Fruit fly (Drosophila melanogaster): ENCODE results near the gene CG14153.

Gene CG14153

DNA sequence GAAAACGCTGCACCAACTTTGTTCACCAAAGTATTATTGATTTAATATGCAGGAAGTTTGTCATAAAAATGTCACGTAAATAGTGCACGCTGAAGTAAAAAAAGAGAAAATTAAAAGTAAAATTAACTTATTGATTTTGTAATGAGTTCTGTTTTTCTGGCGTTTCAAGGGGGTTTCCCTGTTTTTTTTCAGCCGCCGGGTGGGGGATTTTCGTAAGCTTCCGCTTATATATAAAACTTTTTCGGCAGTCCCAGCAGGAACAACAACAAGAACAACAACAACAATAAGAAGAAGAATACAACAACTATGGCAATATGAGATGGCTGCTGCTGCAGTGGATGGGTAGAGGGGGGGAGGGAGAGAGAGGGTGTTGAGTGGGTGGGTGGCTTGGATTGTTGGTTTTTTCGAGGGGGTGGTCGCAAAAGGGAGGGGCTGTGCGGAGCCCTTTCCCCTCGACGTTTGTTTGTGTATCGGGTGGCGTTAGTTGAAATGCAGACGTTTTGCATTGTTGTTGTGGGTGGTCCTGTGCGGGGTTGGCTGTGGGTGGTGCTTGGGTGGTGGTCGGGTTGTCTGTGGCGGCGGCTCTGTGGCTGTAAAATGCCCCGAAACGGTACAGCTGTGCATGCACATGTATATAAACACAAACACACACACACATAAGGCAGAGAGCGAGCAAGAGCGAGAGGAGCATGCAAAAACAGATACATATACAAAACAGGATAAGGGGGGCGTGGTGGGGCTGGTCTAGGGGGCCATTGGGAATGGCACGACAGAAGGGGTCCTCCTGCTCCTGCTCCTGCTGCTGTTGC is 26.5 kb downstream of the CG14153 start:
- TF ChIP-seq CG14655 (GFP tag; optimal IDR thresholded peaks at IDR 0.05) (no peak), CG12605 (GFP tag; IDR thresholded peaks at IDR 0.05) (no peak), Snoo (tag; optimal IDR thresholded peaks at IDR 0.05) (no peak), CG10348 (GFP tag; IDR thresholded peaks at IDR 0.05) (no peak), CG4496 (GFP tag; IDR thresholded peaks at IDR 0.05) (no peak), CG8159 (tag; optimal IDR thresholded peaks at IDR 0.05) (no peak), Pif1B (GFP tag; optimal IDR thresholded peaks at IDR 0.05) (no peak), D1 (tag; optimal IDR thresholded peaks at IDR 0.05) (no peak), Pif1A (GFP tag; optimal IDR thresholded peaks at IDR 0.05) (no peak), CG34367 (tag; optimal IDR thresholded peaks at IDR 0.05) (no peak)

DNA sequence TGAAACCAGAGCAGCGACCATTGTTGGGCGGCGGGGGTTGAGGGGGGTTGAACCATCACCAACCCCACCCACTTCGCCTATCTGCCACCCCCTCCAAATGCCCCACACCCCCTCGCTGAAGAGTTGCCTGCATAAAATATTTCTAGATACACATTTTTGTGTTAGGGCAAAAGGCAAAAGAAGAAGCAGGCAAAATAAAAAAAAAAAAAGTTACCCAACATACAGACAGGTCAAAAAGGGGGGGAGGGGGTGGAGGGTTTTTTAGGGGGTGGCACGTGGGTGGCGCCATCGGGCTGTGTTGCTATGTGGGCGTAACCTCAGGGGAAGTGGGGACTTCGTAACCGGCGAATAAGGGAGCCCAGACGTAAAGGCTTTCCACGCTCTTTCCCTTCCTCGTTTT is 29.2 kb downstream of the CG14153 start:
- no peak for TF ChIP-seq D1 (tag; optimal IDR thresholded peaks at IDR 0.05)

DNA sequence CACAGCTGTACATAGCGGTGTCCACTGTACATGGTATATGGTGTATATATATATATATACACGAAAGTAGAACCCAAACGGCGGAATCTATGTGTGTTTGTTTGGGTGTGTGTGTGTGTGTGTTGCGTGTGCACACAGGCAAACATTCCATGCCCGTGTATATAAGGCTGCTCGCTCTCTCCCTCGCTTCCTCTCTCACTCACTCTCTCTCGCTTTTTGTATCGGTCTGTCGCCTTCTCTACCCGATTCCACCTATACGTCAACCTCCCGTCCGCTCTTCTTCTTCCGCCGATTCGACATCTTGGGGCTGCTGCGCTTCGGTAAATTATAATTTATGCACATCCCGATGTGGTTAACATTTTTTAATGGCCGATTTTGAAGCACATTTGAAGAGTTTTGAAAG is 30.8 kb downstream of the CG14153 start:
- no peak for TF ChIP-seq CG10348 (GFP tag; IDR thresholded peaks at IDR 0.05)
- no peak for TF ChIP-seq fd96Ca (GFP tag; IDR thresholded peaks at IDR 0.05)
- no peak for TF ChIP-seq CG4496 (GFP tag; IDR thresholded peaks at IDR 0.05)
- TF ChIP-seq gl (tag; optimal IDR thresholded peaks at IDR 0.05): no peak
- peak; percentile 12 for TF ChIP-seq EcR (GFP tag; optimal IDR thresholded peaks at IDR 0.05)
- TF ChIP-seq Pif1A (GFP tag; optimal IDR thresholded peaks at IDR 0.05): no peak
- no peak for TF ChIP-seq Pif1B (GFP tag; optimal IDR thresholded peaks at IDR 0.05)
- TF ChIP-seq Ets98B (GFP tag; IDR thresholded peaks at IDR 0.05): peak; percentile 21; the same call in 1 of the 2 replicates
- no peak for TF ChIP-seq CG8159 (tag; optimal IDR thresholded peaks at IDR 0.05)
- TF ChIP-seq CG17806 (tag; optimal IDR thresholded peaks at IDR 0.05): no peak
- TF ChIP-seq Snoo (tag; optimal IDR thresholded peaks at IDR 0.05): no peak
- TF ChIP-seq CG34367 (tag; optimal IDR thresholded peaks at IDR 0.05): no peak
- TF ChIP-seq CG12605 (GFP tag; IDR thresholded peaks at IDR 0.05): no peak
- peak; percentile 9 for TF ChIP-seq CG13204 (GFP tag; optimal IDR thresholded peaks at IDR 0.05)
- TF ChIP-seq CG9948 (tag; optimal IDR thresholded peaks at IDR 0.05): no peak
- no peak for TF ChIP-seq rn (GFP tag; IDR thresholded peaks at IDR 0.05)
- TF ChIP-seq CG32121 (GFP tag; IDR thresholded peaks at IDR 0.05): 0 out of 2 replicates have a peak, but pooled peaks have one; percentile 32
- TF ChIP-seq D1 (tag; optimal IDR thresholded peaks at IDR 0.05): no peak
- TF ChIP-seq CG14655 (GFP tag; optimal IDR thresholded peaks at IDR 0.05): no peak
- TF ChIP-seq CG8301 (tag; optimal IDR thresholded peaks at IDR 0.05): no peak
- TF ChIP-seq CG15710 (tag; optimal IDR thresholded peaks at IDR 0.05): no peak

DNA sequence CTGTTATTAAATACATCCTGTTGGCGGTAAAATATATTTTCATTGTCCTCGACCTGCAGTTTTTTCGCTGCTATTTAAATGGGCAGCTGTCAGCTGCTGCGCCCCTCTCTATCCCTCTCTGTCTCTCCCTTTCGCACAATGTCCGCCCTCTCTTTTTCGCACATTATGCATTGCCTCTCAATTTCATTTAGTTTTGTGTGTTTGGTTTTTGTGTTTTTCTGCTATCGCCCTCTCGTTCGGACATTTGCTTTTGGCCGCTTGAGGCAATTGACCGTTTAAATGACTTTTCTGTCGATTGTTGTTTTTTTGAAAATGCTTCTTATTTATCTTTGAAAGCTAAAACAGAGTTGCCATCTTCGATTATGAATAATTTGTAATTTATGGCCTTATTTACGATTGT is 31.6 kb downstream of the CG14153 start:
- TF ChIP-seq fd96Ca (GFP tag; IDR thresholded peaks at IDR 0.05) (0 out of 3 replicates have a peak, but pooled peaks have one; percentile 15), CG12605 (GFP tag; IDR thresholded peaks at IDR 0.05) (no peak)

DNA sequence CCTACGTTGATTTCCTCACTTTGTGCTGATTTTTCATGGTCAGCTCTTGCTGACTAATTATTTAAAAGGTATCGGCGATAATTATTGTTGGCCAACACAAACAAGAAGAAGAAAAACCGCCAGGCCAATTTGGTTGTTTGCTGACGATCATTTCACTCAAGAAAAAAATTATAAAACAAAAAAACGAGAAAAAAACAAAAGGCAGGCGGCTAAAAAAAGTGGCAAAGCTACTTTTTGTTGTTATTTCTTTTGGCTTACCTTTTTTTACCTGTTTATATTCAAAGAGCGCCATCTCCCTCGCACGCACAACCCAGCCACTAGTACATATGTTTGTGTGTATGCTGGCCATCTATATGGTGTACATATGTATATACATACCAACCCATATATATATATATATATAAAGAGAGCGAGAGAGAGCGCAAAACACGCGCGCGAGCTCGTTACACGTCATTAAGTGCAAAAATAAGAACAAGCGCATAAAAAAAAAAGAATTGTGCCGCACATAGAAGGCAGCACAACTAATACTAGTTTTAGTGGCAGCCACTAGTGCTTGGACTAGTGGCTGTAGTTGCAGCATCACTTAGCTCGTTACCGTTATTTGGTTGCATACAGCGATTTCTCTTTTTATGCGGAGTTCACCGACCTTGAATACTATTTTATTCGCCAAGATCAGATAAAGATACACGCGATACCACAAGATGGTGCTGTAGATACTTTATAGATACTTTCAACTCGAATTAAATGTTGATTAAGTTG is 32.5 kb downstream of the CG14153 start:
- TF ChIP-seq Pif1B (GFP tag; optimal IDR thresholded peaks at IDR 0.05) (peak; percentile 58), Ets98B (GFP tag; IDR thresholded peaks at IDR 0.05) (peak; percentile 85), CG8301 (tag; optimal IDR thresholded peaks at IDR 0.05) (peak; percentile 46), Pif1A (GFP tag; optimal IDR thresholded peaks at IDR 0.05) (peak; percentile 70), gl (tag; optimal IDR thresholded peaks at IDR 0.05) (peak; percentile 83), CG13204 (GFP tag; optimal IDR thresholded peaks at IDR 0.05) (peak; percentile 80), CG14655 (GFP tag; optimal IDR thresholded peaks at IDR 0.05) (peak; percentile 59), CG17806 (tag; optimal IDR thresholded peaks at IDR 0.05) (peak; percentile 47), Snoo (tag; optimal IDR thresholded peaks at IDR 0.05) (peak; percentile 67), CG9948 (tag; optimal IDR thresholded peaks at IDR 0.05) (peak; percentile 42), fd96Ca (GFP tag; IDR thresholded peaks at IDR 0.05) (peak; percentile 76; the same call in 2 of the 3 replicates), rn (GFP tag; IDR thresholded peaks at IDR 0.05) (peak; percentile 53; the same call in 1 of the 2 replicates), CG12605 (GFP tag; IDR thresholded peaks at IDR 0.05) (peak; percentile 78), EcR (GFP tag; optimal IDR thresholded peaks at IDR 0.05) (peak; percentile 73), CG32121 (GFP tag; IDR thresholded peaks at IDR 0.05) (peak; percentile 82), CG15710 (tag; optimal IDR thresholded peaks at IDR 0.05) (peak; percentile 52), D1 (tag; optimal IDR thresholded peaks at IDR 0.05) (peak; percentile 52), CG10348 (GFP tag; IDR thresholded peaks at IDR 0.05) (no peak), CG8159 (tag; optimal IDR thresholded peaks at IDR 0.05) (peak; percentile 73), CG34367 (tag; optimal IDR thresholded peaks at IDR 0.05) (peak; percentile 59), CG4496 (GFP tag; IDR thresholded peaks at IDR 0.05) (peak; percentile 84)

DNA sequence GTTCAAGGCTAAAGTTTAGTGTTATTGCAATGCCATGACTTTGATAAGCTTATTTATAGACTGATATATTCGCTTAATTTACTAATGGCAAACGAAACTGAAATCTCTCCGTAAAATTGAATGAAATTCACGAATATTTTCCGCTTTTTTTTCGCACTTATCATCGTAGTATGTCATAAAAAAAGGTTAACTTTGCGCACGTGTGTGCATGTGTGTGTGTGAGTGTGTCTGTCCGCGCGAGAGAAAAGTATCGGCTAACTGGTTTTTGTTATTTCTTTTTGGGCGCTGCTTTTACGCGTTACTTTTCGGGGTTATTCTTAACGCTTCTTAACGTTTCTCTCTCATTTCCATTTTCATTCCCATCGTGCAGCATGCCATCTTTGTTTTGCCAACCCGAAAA is 34.5 kb downstream of the CG14153 start:
- TF ChIP-seq fd96Ca (GFP tag; IDR thresholded peaks at IDR 0.05) (no peak), CG9948 (tag; optimal IDR thresholded peaks at IDR 0.05) (no peak), CG17806 (tag; optimal IDR thresholded peaks at IDR 0.05) (no peak), CG10348 (GFP tag; IDR thresholded peaks at IDR 0.05) (no peak), CG13204 (GFP tag; optimal IDR thresholded peaks at IDR 0.05) (no peak), CG12605 (GFP tag; IDR thresholded peaks at IDR 0.05) (no peak), rn (GFP tag; IDR thresholded peaks at IDR 0.05) (no peak), CG32121 (GFP tag; IDR thresholded peaks at IDR 0.05) (no peak), CG15710 (tag; optimal IDR thresholded peaks at IDR 0.05) (no peak), CG14655 (GFP tag; optimal IDR thresholded peaks at IDR 0.05) (no peak), CG34367 (tag; optimal IDR thresholded peaks at IDR 0.05) (no peak), CG8301 (tag; optimal IDR thresholded peaks at IDR 0.05) (no peak), gl (tag; optimal IDR thresholded peaks at IDR 0.05) (no peak), CG8159 (tag; optimal IDR thresholded peaks at IDR 0.05) (no peak), EcR (GFP tag; optimal IDR thresholded peaks at IDR 0.05) (no peak), Snoo (tag; optimal IDR thresholded peaks at IDR 0.05) (no peak), Pif1A (GFP tag; optimal IDR thresholded peaks at IDR 0.05) (no peak), D1 (tag; optimal IDR thresholded peaks at IDR 0.05) (no peak), Pif1B (GFP tag; optimal IDR thresholded peaks at IDR 0.05) (no peak)

Data from whole organism, pupa.